Worm (Caenorhabditis elegans) whole organism, L3 larva: Measurements from ENCODE around the gene scc-1.

Experiments used
- ama-1 ChIP-seq: fragments of 150-350 bp; optimal IDR thresholded peaks from 2 replicates; lab custom pipeline; 2018
- egl-27 ChIP-seq: sonication (generic microtip); optimal IDR thresholded peaks from 4 replicates; lab custom pipeline; 2017; ENCODE audit warnings: missing biosample characterization, missing genetic modification reagents, missing genetic modification characterization
- elt-1 ChIP-seq: fragments of 150-350 bp; optimal IDR thresholded peaks from 2 replicates; lab custom pipeline; 2014; ENCODE audit warnings: missing biosample characterization, missing genetic modification characterization
- elt-2 ChIP-seq: sonication (generic microtip); optimal IDR thresholded peaks from 2 replicates; lab custom pipeline; 2016; ENCODE audit warnings: missing genetic modification reagents, mild to moderate bottlenecking, missing genetic modification characterization, missing compliant biosample characterization
- elt-3 ChIP-seq, 3 experiments: fragments of 150-350 bp in 1 of 3; sonication (generic microtip) in 2 of 3; optimal IDR thresholded peaks; 2 replicates in 2 of 3; 4 replicates in 1 of 3; lab custom pipeline; 2014 to 2017; ENCODE audit warnings: missing biosample characterization in 3 of 3, missing genetic modification characterization in 3 of 3
- fkh-10 ChIP-seq: sonication (generic microtip); optimal IDR thresholded peaks from 2 replicates; lab custom pipeline; 2017; ENCODE audit warnings: missing biosample characterization, missing genetic modification reagents, missing genetic modification characterization
- nfya-1 ChIP-seq: sonication (generic microtip); optimal IDR thresholded peaks from 2 replicates; lab custom pipeline; 2017; ENCODE audit warnings: missing genetic modification characterization, mild to moderate bottlenecking, missing compliant biosample characterization, antibody characterized with exemption, moderate library complexity; ENCODE audit not compliant: insufficient read depth
- nhr-23 ChIP-seq: fragments of 150-350 bp; optimal IDR thresholded peaks from 2 replicates; lab custom pipeline; 2014; ENCODE audit warnings: missing biosample characterization, missing genetic modification reagents, missing genetic modification characterization
- nhr-237 ChIP-seq: fragments of 150-350 bp; optimal IDR thresholded peaks from 2 replicates; lab custom pipeline; 2014; ENCODE audit warnings: missing biosample characterization, missing genetic modification characterization
- nhr-25 ChIP-seq: sonication (generic microtip); optimal IDR thresholded peaks from 2 replicates; lab custom pipeline; 2017; ENCODE audit warnings: missing biosample characterization, missing genetic modification characterization
- pha-4 ChIP-seq: fragments of 150-350 bp; optimal IDR thresholded peaks from 2 replicates; lab custom pipeline; 2014; ENCODE audit warnings: missing biosample characterization, missing genetic modification reagents, missing genetic modification characterization
- pqm-1 ChIP-seq: fragments of 150-350 bp; optimal IDR thresholded peaks from 2 replicates; lab custom pipeline; 2017; ENCODE audit warnings: missing biosample characterization, missing genetic modification characterization, inconsistent platforms

DNA sequence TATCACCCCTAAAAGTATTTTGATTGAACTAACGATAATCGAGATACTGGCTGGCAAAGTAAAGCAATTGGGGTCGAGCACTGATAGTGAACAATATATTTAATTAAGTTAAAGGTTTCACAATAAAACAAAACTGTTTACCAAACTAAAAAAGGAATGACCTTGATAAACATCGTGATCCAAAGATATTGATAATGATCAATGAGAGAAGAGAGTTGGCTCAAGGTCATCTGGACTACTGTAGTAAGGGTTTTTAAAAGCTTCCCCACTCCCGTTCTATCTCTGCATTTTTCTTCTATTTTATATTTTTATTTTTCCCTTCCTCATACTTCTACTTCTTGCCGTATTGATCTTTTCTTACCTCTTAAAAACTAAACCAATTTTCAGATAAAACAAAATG, 51.1 kb downstream of the scc-1 start, which contains the start of gene F41C3.2:
- no peak for TF ChIP-seq elt-2 (tag; lab: Kevin White, UChicago)
- no peak for TF ChIP-seq pha-4 (tag; lab: Kevin White, UChicago)
- TF ChIP-seq ama-1 (lab: Kevin White, UChicago): no peak
- no peak for TF ChIP-seq pqm-1
- no peak for TF ChIP-seq nfya-1 (tag; lab: Kevin White, UChicago)
- TF ChIP-seq fkh-10: no peak
- TF ChIP-seq nhr-25 (tag; lab: Kevin White, UChicago): peak; percentile 46
- TF ChIP-seq nhr-23 (tag; lab: Kevin White, UChicago): no peak
- TF ChIP-seq elt-3 (tag; optimal IDR thresholded peaks at IDR 0.05; lab: Kevin White, UChicago): peak in 1 of 3 experiments; percentile 2
- TF ChIP-seq elt-1: no peak
- TF ChIP-seq nhr-237 (tag; lab: Kevin White, UChicago): no peak
- TF ChIP-seq egl-27 (tag; lab: Kevin White, UChicago): no peak
